Worm (Caenorhabditis elegans) whole organism, L3 larva: Measurements from ENCODE around the gene F53E2.2.

Experiments used
- ZK546.5 ChIP-seq: sonication (generic microtip); optimal IDR thresholded peaks from 2 replicates; lab custom pipeline; 2017; ENCODE audit warnings: missing biosample characterization, missing genetic modification characterization
- ama-1 ChIP-seq: fragments of 150-350 bp; optimal IDR thresholded peaks from 2 replicates; lab custom pipeline; 2018
- fos-1 ChIP-seq: fragments of 150-350 bp; optimal IDR thresholded peaks from 2 replicates; lab custom pipeline; 2014; ENCODE audit warnings: missing biosample characterization, missing genetic modification characterization
- lin-39 ChIP-seq: fragments of 150-350 bp; optimal IDR thresholded peaks from 2 replicates; lab custom pipeline; 2018; ENCODE audit warnings: missing biosample characterization, missing genetic modification reagents, missing genetic modification characterization
- mdl-1 ChIP-seq: fragments of 150-350 bp; optimal IDR thresholded peaks from 2 replicates; lab custom pipeline; 2014; ENCODE audit warnings: missing biosample characterization, missing genetic modification characterization
- mml-1 ChIP-seq: fragments of 150-350 bp; sonication (generic microtip); optimal IDR thresholded peaks from 3 replicates; lab custom pipeline; 2014; ENCODE audit warnings: missing biosample characterization, missing genetic modification characterization
- nfya-1 ChIP-seq: sonication (generic microtip); optimal IDR thresholded peaks from 2 replicates; lab custom pipeline; 2017; ENCODE audit warnings: missing genetic modification characterization, mild to moderate bottlenecking, missing compliant biosample characterization, antibody characterized with exemption, moderate library complexity; ENCODE audit not compliant: insufficient read depth
- nhr-11 ChIP-seq: fragments of 150-350 bp; optimal IDR thresholded peaks from 2 replicates; lab custom pipeline; 2014; ENCODE audit warnings: missing biosample characterization, missing genetic modification characterization
- nhr-12 ChIP-seq: fragments of 150-350 bp; optimal IDR thresholded peaks from 2 replicates; lab custom pipeline; 2014; ENCODE audit warnings: missing biosample characterization, missing genetic modification characterization
- nhr-28 ChIP-seq: fragments of 150-350 bp; optimal IDR thresholded peaks from 2 replicates; lab custom pipeline; 2014; ENCODE audit warnings: missing biosample characterization, missing genetic modification characterization
- nhr-67 ChIP-seq: fragments of 150-350 bp; optimal IDR thresholded peaks from 2 replicates; lab custom pipeline; 2014; ENCODE audit warnings: missing biosample characterization, missing genetic modification characterization
- nhr-77 ChIP-seq: fragments of 150-350 bp; optimal IDR thresholded peaks from 2 replicates; lab custom pipeline; 2014; ENCODE audit warnings: missing biosample characterization, missing genetic modification characterization
- pqm-1 ChIP-seq: fragments of 150-350 bp; optimal IDR thresholded peaks from 2 replicates; lab custom pipeline; 2017; ENCODE audit warnings: missing biosample characterization, missing genetic modification characterization, inconsistent platforms
- unc-62 ChIP-seq: fragments of 150-350 bp; sonication (generic microtip); optimal IDR thresholded peaks from 4 replicates; lab custom pipeline; 2014; ENCODE audit warnings: missing biosample characterization, missing genetic modification reagents, missing genetic modification characterization

ce11 chrV:1522485-1522884, 47.6 kb downstream of the F53E2.2 start, which contains the start of gene str-243:
- TF ChIP-seq lin-39 (tag; lab: Kevin White, UChicago) (no peak), nhr-67 (tag; lab: Kevin White, UChicago) (no peak), nhr-11 (tag; lab: Kevin White, UChicago) (no peak), mdl-1 (tag; lab: Kevin White, UChicago) (no peak), ama-1 (lab: Kevin White, UChicago) (no peak), unc-62 (no peak), mml-1 (tag; lab: Kevin White, UChicago) (no peak), nhr-12 (no peak), pqm-1 (tag; lab: Kevin White, UChicago) (no peak), nhr-28 (tag; lab: Kevin White, UChicago) (no peak), nhr-77 (tag; lab: Kevin White, UChicago) (no peak), ZK546.5 (no peak), fos-1 (tag; lab: Kevin White, UChicago) (no peak), nfya-1 (tag; lab: Kevin White, UChicago) (no peak)
